Fruit fly (Drosophila melanogaster) whole organism, wandering third instar larva: ENCODE measurements around the gene tplus3b.

Experiments used
- Abd-B ChIP-seq: fragments of >200 bp; optimal IDR thresholded peaks from 2 replicates; lab custom pipeline; 2017; ENCODE audit warnings: missing biosample characterization, missing genetic modification characterization
- CG32264 ChIP-seq: fragments of 200-800 bp; sonication (Bioruptor generic); optimal IDR thresholded peaks from 2 replicates; lab custom pipeline; 2016; ENCODE audit warnings: missing biosample characterization, missing genetic modification characterization
- CG9705 ChIP-seq: fragments of 200-800 bp; sonication (Bioruptor generic); optimal IDR thresholded peaks from 2 replicates; lab custom pipeline; 2018; ENCODE audit warnings: missing biosample characterization, mild to moderate bottlenecking, missing genetic modification characterization
- CrebA ChIP-seq: fragments of 200-800 bp; sonication (Bioruptor generic); optimal IDR thresholded peaks from 2 replicates; lab custom pipeline; 2016; ENCODE audit warnings: missing biosample characterization, mild to moderate bottlenecking, missing genetic modification characterization, borderline replicate concordance
- Dfd ChIP-seq: fragments of >200 bp; optimal IDR thresholded peaks from 2 replicates; lab custom pipeline; 2017; ENCODE audit warnings: missing biosample characterization, missing genetic modification characterization
- HLH106 ChIP-seq: fragments of 200-800 bp; optimal IDR thresholded peaks from 3 replicates; lab custom pipeline; 2019; ENCODE audit warnings: missing biosample characterization, mild to moderate bottlenecking, missing genetic modification characterization, moderate library complexity
- Hnf4 ChIP-seq: fragments of 200-800 bp; sonication (Bioruptor generic); optimal IDR thresholded peaks from 2 replicates; lab custom pipeline; 2016; ENCODE audit warnings: missing biosample characterization, mild to moderate bottlenecking, missing genetic modification characterization
- Hr78 ChIP-seq: fragments of >200 bp; optimal IDR thresholded peaks from 2 replicates; lab custom pipeline; 2017; ENCODE audit warnings: missing biosample characterization, missing genetic modification characterization
- Hr83 ChIP-seq: fragments of 200-300 bp; sonication (Bioruptor generic); optimal IDR thresholded peaks from 2 replicates; lab custom pipeline; 2016; ENCODE audit warnings: missing biosample characterization, mild to moderate bottlenecking, missing genetic modification characterization, moderate library complexity; ENCODE audit not compliant: poor library complexity, severe bottlenecking
- Jra ChIP-seq: sonication (Bioruptor generic); optimal IDR thresholded peaks from 2 replicates; lab custom pipeline; 2016; ENCODE audit warnings: missing biosample characterization, missing genetic modification characterization
- Mio ChIP-seq: sonication (Bioruptor generic); optimal IDR thresholded peaks from 2 replicates; lab custom pipeline; 2016; ENCODE audit warnings: missing biosample characterization, missing genetic modification characterization
- Myc ChIP-seq: fragments of >200 bp; optimal IDR thresholded peaks from 2 replicates; lab custom pipeline; 2017
- N ChIP-seq: fragments of >200 bp; optimal IDR thresholded peaks from 2 replicates; lab custom pipeline; 2018; ENCODE audit warnings: missing biosample characterization, missing external identifiers, missing genetic modification characterization
- OdsH ChIP-seq: fragments of 200-800 bp; sonication (Bioruptor generic); optimal IDR thresholded peaks from 2 replicates; lab custom pipeline; 2016; ENCODE audit warnings: missing biosample characterization, mild to moderate bottlenecking, missing genetic modification characterization
- Rel ChIP-seq, 2 experiments: fragments of 200-800 bp; sonication (Bioruptor generic) in 1 of 2; optimal IDR thresholded peaks; 2 replicates in 1 of 2; 3 replicates in 1 of 2; lab custom pipeline; 2016 to 2019; ENCODE audit warnings: mild to moderate bottlenecking in 2 of 2, missing biosample characterization in 2 of 2, missing genetic modification characterization in 2 of 2, moderate library complexity in 1 of 2
- Vsx2 ChIP-seq: fragments of 200-300, 225-300 bp; sonication (Bioruptor generic); optimal IDR thresholded peaks from 2 replicates; lab custom pipeline; 2018; ENCODE audit warnings: missing biosample characterization, missing genetic modification characterization; ENCODE audit not compliant: partially characterized antibody
- br ChIP-seq: fragments of 200-800 bp; sonication (Bioruptor generic); optimal IDR thresholded peaks from 2 replicates; lab custom pipeline; 2016; ENCODE audit warnings: missing biosample characterization, missing genetic modification characterization
- brk ChIP-seq: fragments of 200-800 bp; sonication (Bioruptor generic); optimal IDR thresholded peaks from 2 replicates; lab custom pipeline; 2016; ENCODE audit warnings: missing biosample characterization, mild to moderate bottlenecking, missing genetic modification characterization
- dl ChIP-seq, 2 experiments: fragments of 175-275, 200-275 bp in 1 of 2; fragments of 200-275 bp in 1 of 2; sonication (Bioruptor generic); optimal IDR thresholded peaks; lab custom pipeline; 2018; ENCODE audit warnings: mild to moderate bottlenecking in 2 of 2, missing biosample characterization in 2 of 2, missing genetic modification characterization in 2 of 2, moderate library complexity in 2 of 2; ENCODE audit not compliant: partially characterized antibody in 2 of 2, insufficient read depth in 1 of 2
- dmrt93B ChIP-seq: fragments of 200-800 bp; sonication (Bioruptor generic); optimal IDR thresholded peaks from 2 replicates; lab custom pipeline; 2018; ENCODE audit warnings: missing biosample characterization, mild to moderate bottlenecking, missing genetic modification characterization
- dsf ChIP-seq: sonication (Bioruptor generic); optimal IDR thresholded peaks from 2 replicates; lab custom pipeline; 2016; ENCODE audit warnings: missing biosample characterization, missing genetic modification characterization, borderline replicate concordance
- ey ChIP-seq: fragments of 200-800 bp; sonication (Bioruptor generic); optimal IDR thresholded peaks from 2 replicates; lab custom pipeline; 2016; ENCODE audit warnings: missing biosample characterization, missing genetic modification characterization
- foxo ChIP-seq, 2 experiments: fragments of 200-800 bp; sonication (Bioruptor generic); optimal IDR thresholded peaks; 2 replicates in 1 of 2; 3 replicates in 1 of 2; lab custom pipeline; 2016 to 2017; ENCODE audit warnings: missing biosample characterization in 2 of 2, missing genetic modification characterization in 2 of 2
- fru ChIP-seq: fragments of 200-800 bp; sonication (Bioruptor generic); optimal IDR thresholded peaks from 3 replicates; lab custom pipeline; 2016; ENCODE audit warnings: missing biosample characterization, mild to moderate bottlenecking, missing genetic modification characterization
- h ChIP-seq: fragments of 200-800 bp; sonication (Bioruptor generic); optimal IDR thresholded peaks from 3 replicates; lab custom pipeline; 2016; ENCODE audit warnings: missing biosample characterization, mild to moderate bottlenecking, missing genetic modification characterization
- jim ChIP-seq: fragments of 175-275, 200-325 bp; sonication (Bioruptor generic); optimal IDR thresholded peaks from 2 replicates; lab custom pipeline; 2016; ENCODE audit warnings: missing biosample characterization, mild to moderate bottlenecking, missing genetic modification characterization
- lola ChIP-seq: fragments of >200 bp; optimal IDR thresholded peaks from 2 replicates; lab custom pipeline; 2017; ENCODE audit warnings: missing biosample characterization, missing genetic modification characterization
- pan ChIP-seq: fragments of >200 bp; optimal IDR thresholded peaks from 2 replicates; lab custom pipeline; 2017
- sv ChIP-seq: fragments of 200-800 bp; sonication (Bioruptor generic); optimal IDR thresholded peaks from 3 replicates; lab custom pipeline; 2016; ENCODE audit warnings: missing biosample characterization, missing genetic modification characterization
- tai ChIP-seq: sonication (Bioruptor generic); optimal IDR thresholded peaks from 2 replicates; lab custom pipeline; 2016; ENCODE audit warnings: missing biosample characterization, missing genetic modification characterization
- woc ChIP-seq: sonication (Bioruptor generic); optimal IDR thresholded peaks from 2 replicates; lab custom pipeline; 2016; ENCODE audit warnings: missing biosample characterization, mild to moderate bottlenecking, missing genetic modification characterization

The tplus3b gene

DNA sequence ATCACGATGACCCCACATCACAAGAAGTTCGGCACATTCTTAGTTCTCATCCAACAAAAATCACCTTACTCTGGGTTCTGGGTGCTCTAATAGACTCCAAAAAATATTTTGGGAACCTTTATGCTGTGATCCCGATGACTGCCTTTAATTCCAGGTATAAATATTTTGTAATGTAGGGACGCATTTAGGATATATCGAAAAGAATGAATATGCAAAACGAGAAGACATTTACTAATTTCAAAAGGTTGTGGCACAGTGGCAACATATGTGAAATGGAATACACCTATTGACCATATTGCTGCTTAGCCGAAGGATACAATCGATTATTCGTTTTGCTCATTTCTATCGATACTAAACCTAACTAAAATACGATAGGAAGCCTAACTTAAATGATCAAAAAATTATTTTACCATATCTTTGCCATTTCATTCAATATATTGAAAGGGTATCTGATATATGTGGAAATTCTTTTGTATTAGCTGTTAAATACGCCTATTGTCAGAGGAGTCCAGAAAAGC is 16.7 kb upstream of the tplus3b start, which contains the start of gene CG3651:
CG3651 (plus strand) TSS at position 468 of the 518 bp plus-strand sequence.
- TF ChIP-seq HLH106 (no peak), ey (peak; percentile 5)
- TF ChIP-seq, all 38 proteins: peak for 1

DNA sequence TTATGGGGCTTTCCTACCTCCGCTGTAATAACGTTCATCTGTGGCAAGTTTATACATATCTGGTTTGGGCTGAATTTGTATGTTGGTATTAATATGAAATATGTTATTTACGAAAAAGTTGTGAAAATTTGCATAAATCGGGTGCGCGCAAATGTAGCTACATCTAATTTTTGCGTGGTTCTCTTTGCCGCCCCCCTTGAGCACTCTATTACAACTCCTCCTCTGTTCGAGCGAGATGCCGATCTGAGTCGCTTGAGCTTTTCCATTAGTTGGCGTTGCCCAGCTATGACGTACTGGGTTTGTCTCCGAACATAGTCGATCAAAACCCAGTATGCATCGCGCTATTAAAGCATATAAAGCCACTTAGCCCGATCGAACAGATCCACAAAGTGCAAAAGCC is 4.5 kb upstream of the tplus3b start, which contains the start of gene CG6675:
CG6675 (plus strand) TSS at position 301 of the 400 bp plus-strand sequence.
- TF ChIP-seq Mio (no peak), Hr83 (GFP tag; lab: Kevin White, UChicago) (no peak), dl (GFP tag; optimal IDR thresholded peaks at IDR 0.05; lab: Kevin White, UChicago; ENCODE audit: insufficient read depth in 1 of 2, partially characterized antibody in 2 of 2) (no peak), tai (no peak), jim (GFP tag; lab: Kevin White, UChicago) (no peak), dsf (no peak), CrebA (GFP tag; lab: Kevin White, UChicago) (no peak), OdsH (GFP tag; lab: Kevin White, UChicago) (no peak), Rel (GFP tag; optimal IDR thresholded peaks at IDR 0.05; lab: Kevin White, UChicago) (no peak), Rel (tag; optimal IDR thresholded peaks at IDR 0.05; lab: Kevin White, UChicago) (no peak)
- TF ChIP-seq, all 38 proteins: peak for 0

DNA sequence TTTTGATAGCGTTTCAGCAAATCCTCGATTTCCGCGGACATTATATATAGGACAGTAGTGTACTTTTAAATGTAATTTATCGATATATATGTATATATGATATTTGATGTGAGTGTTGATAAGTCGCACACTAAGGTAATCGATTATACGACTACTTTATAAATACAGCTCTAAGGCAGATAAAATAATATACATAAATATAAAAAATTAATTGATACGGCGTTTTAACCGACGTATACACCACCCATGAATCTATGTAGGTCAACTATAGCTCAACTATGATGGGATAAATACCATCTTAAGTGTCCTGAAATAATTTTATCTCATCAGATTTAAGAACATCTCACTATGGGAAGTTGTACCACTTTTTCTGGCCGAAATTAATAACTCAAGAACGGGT is 3.0 kb upstream of the tplus3b start, which contains the start of gene CG10834:
CG10834 (minus strand) TSS at position 101 of the 400 bp plus-strand sequence.
- TF ChIP-seq Myc: no peak

DNA sequence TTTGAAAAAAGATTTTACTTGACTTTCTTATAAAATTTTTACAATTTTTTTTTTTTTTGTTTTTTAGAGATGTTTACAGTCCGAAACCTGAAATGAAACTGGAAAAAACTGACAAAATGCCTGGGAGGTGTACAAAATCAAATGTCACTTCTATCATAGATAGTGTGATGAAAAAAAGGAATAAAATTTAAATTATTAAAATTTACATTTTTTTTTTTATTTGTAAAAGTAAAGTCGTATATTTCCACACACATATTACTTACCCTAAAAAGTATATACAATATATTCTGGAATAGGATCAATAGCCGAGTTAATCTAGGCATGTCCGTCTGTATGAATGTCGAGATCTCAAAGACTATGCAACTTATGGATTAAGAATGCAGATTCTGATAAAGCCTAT is 1.2 kb upstream of the tplus3b start, which contains the start of gene CG15219:
CG15219 (minus strand) TSS at position 101 of the 400 bp plus-strand sequence.
- TF ChIP-seq Hnf4 (GFP tag; lab: Kevin White, UChicago) (no peak), tai (no peak), Hr78 (GFP tag; lab: Kevin White, UChicago) (no peak), pan (lab: Kevin White, UChicago) (no peak), Vsx2 (GFP tag; lab: Kevin White, UChicago) (no peak), lola (GFP tag; lab: Kevin White, UChicago) (no peak), Dfd (no peak), foxo (GFP tag; optimal IDR thresholded peaks at IDR 0.05; lab: Kevin White, UChicago) (no peak)
- TF ChIP-seq, all 38 proteins: peak for 0

DNA sequence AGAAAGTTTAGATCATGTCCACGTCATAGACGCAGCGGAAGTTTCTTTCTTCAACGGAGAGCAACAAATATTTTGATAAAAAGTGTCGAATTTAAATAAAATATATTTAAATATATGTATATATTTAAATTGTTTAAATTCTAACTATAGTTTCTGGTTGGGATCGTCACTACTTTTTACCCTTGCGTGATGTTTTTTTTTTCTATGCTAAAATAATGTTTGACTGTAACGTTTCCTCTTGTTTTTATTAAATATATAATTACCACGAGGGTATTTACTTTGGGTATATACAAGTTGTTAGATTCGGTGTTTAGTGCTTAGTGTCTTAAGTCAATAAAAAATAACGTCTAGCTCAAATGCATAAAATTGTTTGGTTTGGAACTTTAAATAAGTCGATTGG is 24.9 kb downstream of the tplus3b start, which contains the start of gene ttm3:
ttm3 (plus strand) TSS at position 301 of the 400 bp plus-strand sequence.
- TF ChIP-seq N: no peak
- TF ChIP-seq sv (GFP tag; lab: Kevin White, UChicago): no peak
- TF ChIP-seq br (GFP tag; lab: Kevin White, UChicago): no peak
- TF ChIP-seq HLH106: no peak
- no peak for TF ChIP-seq brk
- no peak for TF ChIP-seq CG32264
- no peak for TF ChIP-seq CG9705
- TF ChIP-seq OdsH (GFP tag; lab: Kevin White, UChicago): no peak
- no peak for TF ChIP-seq tai
- no peak for TF ChIP-seq CrebA (GFP tag; lab: Kevin White, UChicago)

DNA sequence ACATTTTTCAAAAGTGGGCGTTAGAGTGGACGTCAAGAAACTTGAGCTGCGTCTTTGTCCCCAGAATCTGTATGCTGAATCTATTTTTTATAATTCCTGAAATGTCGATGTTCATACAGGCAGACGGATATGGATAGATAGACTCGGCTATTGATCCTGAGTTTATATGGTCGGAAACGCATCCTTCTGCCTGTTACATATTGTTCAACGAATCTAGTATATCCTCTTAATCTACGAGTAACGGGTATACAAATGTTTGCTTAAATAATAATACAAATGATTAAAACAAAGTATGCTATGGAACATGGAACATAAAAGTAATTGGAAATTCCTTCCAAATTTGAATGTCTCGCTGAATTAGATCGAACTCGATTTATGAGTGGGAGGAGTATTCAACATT is 33.4 kb downstream of the tplus3b start, which contains the start of gene tplus3a:
tplus3a (plus strand) TSS at position 301 of the 400 bp plus-strand sequence.
- TF ChIP-seq Abd-B (GFP tag; lab: Kevin White, UChicago) (no peak), pan (lab: Kevin White, UChicago) (no peak), dmrt93B (GFP tag; lab: Kevin White, UChicago) (no peak), tai (no peak), woc (no peak), Hr83 (GFP tag; lab: Kevin White, UChicago) (no peak), dsf (no peak), br (GFP tag; lab: Kevin White, UChicago) (no peak), Mio (no peak), Hr78 (GFP tag; lab: Kevin White, UChicago) (no peak), OdsH (GFP tag; lab: Kevin White, UChicago) (no peak), Hnf4 (GFP tag; lab: Kevin White, UChicago) (no peak), foxo (GFP tag; optimal IDR thresholded peaks at IDR 0.05; lab: Kevin White, UChicago) (no peak), CrebA (GFP tag; lab: Kevin White, UChicago) (no peak), N (no peak), h (no peak), fru (no peak), brk (no peak), lola (GFP tag; lab: Kevin White, UChicago) (no peak), Jra (no peak)
